Worm (Caenorhabditis elegans) whole organism, L1 larva: ENCODE measurements around the gene ekl-6.

Experiments used
- egl-27 ChIP-seq, 2 experiments: fragments of 150-350 bp in 1 of 2; sonication (generic microtip); optimal IDR thresholded peaks; 3 replicates each; lab custom pipeline; 2017 to 2018; ENCODE audit warnings: missing biosample characterization in 2 of 2, missing genetic modification characterization in 2 of 2, missing genetic modification reagents in 2 of 2
- jun-1 ChIP-seq: fragments of 150-350 bp; optimal IDR thresholded peaks from 2 replicates; lab custom pipeline; 2014; ENCODE audit warnings: missing biosample characterization, missing genetic modification reagents, missing genetic modification characterization
- nhr-11 ChIP-seq: fragments of 150-350 bp; optimal IDR thresholded peaks from 2 replicates; lab custom pipeline; 2014; ENCODE audit warnings: missing biosample characterization, missing genetic modification characterization
- ztf-4 ChIP-seq: fragments of 150-350 bp; optimal IDR thresholded peaks from 2 replicates; lab custom pipeline; 2014; ENCODE audit warnings: missing biosample characterization, missing genetic modification characterization

DNA sequence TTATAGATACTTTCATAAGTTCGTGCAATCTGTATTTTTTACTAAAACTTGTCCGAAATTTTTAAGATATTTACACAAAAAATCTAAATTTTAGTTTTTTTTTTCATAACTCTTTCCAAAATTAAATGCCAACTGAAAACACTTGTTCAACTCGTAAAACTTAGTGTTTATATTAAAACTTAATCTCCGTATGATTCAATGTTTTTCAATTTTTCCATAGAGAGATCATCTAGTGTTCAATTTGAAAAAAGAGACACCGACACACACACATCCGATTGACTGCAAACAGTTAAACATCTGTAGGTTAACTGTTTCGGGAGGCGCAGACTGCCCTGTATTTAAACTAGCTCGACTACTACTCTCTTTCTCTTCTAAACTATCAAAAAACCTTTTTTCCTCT, 44.8 kb downstream of the ekl-6 start, which contains the start of gene T16H12.9:
- no peak for TF ChIP-seq nhr-11 (tag; lab: Kevin White, UChicago)
- TF ChIP-seq egl-27 (tag; optimal IDR thresholded peaks at IDR 0.05; lab: Kevin White, UChicago): no peak
- no peak for TF ChIP-seq jun-1 (tag; lab: Kevin White, UChicago)
- TF ChIP-seq ztf-4 (tag; lab: Kevin White, UChicago): no peak
